Worm (Caenorhabditis elegans): ENCODE data around the gene Y51H7C.3.

ce11 chrII:1482419-1482818, 44.1 kb downstream of the Y51H7C.3 start:
- TF ChIP-seq lin-38 (GFP tag; IDR thresholded peaks at IDR 0.05): no peak
- no peak for TF ChIP-seq lin-15B (tag; optimal IDR thresholded peaks at IDR 0.05)
- no peak for TF ChIP-seq ZK337.2 (GFP tag; IDR thresholded peaks at IDR 0.05)
- no peak for TF ChIP-seq php-3 (GFP tag; IDR thresholded peaks at IDR 0.05)
- TF ChIP-seq fos-1 (tag; optimal IDR thresholded peaks at IDR 0.05): no peak
- TF ChIP-seq ama-1 (optimal IDR thresholded peaks at IDR 0.05): no peak
- no peak for TF ChIP-seq ZK546.5 (tag; optimal IDR thresholded peaks at IDR 0.05)
- TF ChIP-seq snpc-4 (tag; optimal IDR thresholded peaks at IDR 0.05): no peak
- TF ChIP-seq ztf-7 (tag; optimal IDR thresholded peaks at IDR 0.05): no peak
- no peak for TF ChIP-seq unc-62 (GFP tag; optimal IDR thresholded peaks at IDR 0.05 in 1 of 2)
- no peak for TF ChIP-seq unc-62 (tag; optimal IDR thresholded peaks at IDR 0.05)
